Fruit fly (Drosophila melanogaster) whole organism, embryonic: ENCODE measurements around the gene CG9391.

Source experiments
- CG12104 ChIP-seq: fragments of 200-800 bp; sonication (Bioruptor generic); optimal IDR thresholded peaks from 3 replicates; lab custom pipeline; 2016; ENCODE audit warnings: missing biosample characterization, missing genetic modification characterization
- CG12236 ChIP-seq: fragments of 200-800 bp; sonication (Bioruptor generic); optimal IDR thresholded peaks from 2 replicates; lab custom pipeline; 2016; ENCODE audit warnings: missing biosample characterization, missing genetic modification characterization
- CG12942 ChIP-seq: fragments of 200-800 bp; sonication (Bioruptor generic); optimal IDR thresholded peaks from 3 replicates; lab custom pipeline; 2016; ENCODE audit warnings: missing biosample characterization, missing genetic modification characterization
- CG13624 ChIP-seq: fragments of 200-800 bp; sonication (Bioruptor generic); optimal IDR thresholded peaks from 2 replicates; lab custom pipeline; 2016; ENCODE audit warnings: missing biosample characterization, missing genetic modification characterization
- CG14710 ChIP-seq: fragments of 200-800 bp; sonication (Bioruptor generic); optimal IDR thresholded peaks from 3 replicates; lab custom pipeline; 2019; ENCODE audit warnings: missing biosample characterization, mild to moderate bottlenecking, missing genetic modification characterization, moderate library complexity
- CG14860 ChIP-seq: fragments of 200-800 bp; sonication (Bioruptor generic); IDR thresholded peaks from 3 replicates; pipeline ENCODE4 v1.3.6; 2022; ENCODE audit warnings: missing biosample characterization, missing genetic modification characterization; ENCODE audit not compliant: partially characterized antibody
- CG17186 ChIP-seq: fragments of 200-800 bp; sonication (Bioruptor generic); optimal IDR thresholded peaks from 3 replicates; lab custom pipeline; 2017; ENCODE audit warnings: missing biosample characterization, missing genetic modification reagents, missing genetic modification characterization
- CG17829 ChIP-seq: fragments of 200-800 bp; optimal IDR thresholded peaks from 2 replicates; lab custom pipeline; 2019; ENCODE audit warnings: missing biosample characterization, mild to moderate bottlenecking, missing genetic modification characterization, moderate library complexity
- CG2116 ChIP-seq: fragments of 200-800 bp; sonication (Bioruptor generic); optimal IDR thresholded peaks from 3 replicates; lab custom pipeline; 2018; ENCODE audit warnings: missing biosample characterization, mild to moderate bottlenecking, missing genetic modification characterization
- CG2129 ChIP-seq: fragments of 200-800 bp; sonication (Bioruptor generic); IDR thresholded peaks from 2 replicates; pipeline ENCODE4 v1.3.6; 2022; ENCODE audit warnings: missing biosample characterization, missing genetic modification characterization; ENCODE audit not compliant: partially characterized antibody
- CG2712 ChIP-seq: fragments of 200-800 bp; optimal IDR thresholded peaks from 3 replicates; lab custom pipeline; 2019; ENCODE audit warnings: missing biosample characterization, mild to moderate bottlenecking, missing genetic modification characterization, moderate library complexity
- CG2889 ChIP-seq: fragments of 200-800 bp; sonication (Bioruptor generic); IDR thresholded peaks from 3 replicates; pipeline ENCODE4 v1.3.6; 2022; ENCODE audit warnings: missing biosample characterization, missing genetic modification characterization
- CG34422 ChIP-seq: fragments of 200-800 bp; sonication (Bioruptor generic); IDR thresholded peaks from 3 replicates; pipeline ENCODE4 v1.3.6; 2022; ENCODE audit warnings: missing biosample characterization, missing genetic modification characterization
- CG3995 ChIP-seq: fragments of 200-800 bp; sonication (Bioruptor generic); optimal IDR thresholded peaks from 3 replicates; lab custom pipeline; 2016; ENCODE audit warnings: missing biosample characterization, missing genetic modification characterization
- CG4854 ChIP-seq: fragments of 200-800 bp; sonication (Bioruptor generic); optimal IDR thresholded peaks from 2 replicates; lab custom pipeline; 2016; ENCODE audit warnings: missing biosample characterization, missing genetic modification characterization, inconsistent platforms
- CG5180 ChIP-seq: fragments of 200-800 bp; sonication (Bioruptor generic); optimal IDR thresholded peaks from 3 replicates; lab custom pipeline; 2017; ENCODE audit warnings: missing biosample characterization, missing genetic modification characterization, mild to moderate bottlenecking, moderate library complexity, missing genetic modification reagents
- CG6254 ChIP-seq: fragments of 200-800 bp; sonication (Bioruptor generic); optimal IDR thresholded peaks from 3 replicates; lab custom pipeline; 2017; ENCODE audit warnings: mild to moderate bottlenecking, missing biosample characterization, missing genetic modification reagents, missing genetic modification characterization
- CG6689 ChIP-seq: fragments of 200-800 bp; sonication (Bioruptor generic); IDR thresholded peaks from 2 replicates; pipeline ENCODE4 v1.3.6; 2022; ENCODE audit warnings: missing biosample characterization, missing genetic modification characterization
- CG6791 ChIP-seq: fragments of 200-800 bp; sonication (Bioruptor generic); IDR thresholded peaks from 3 replicates; pipeline ENCODE4 v1.3.6; 2022; ENCODE audit warnings: missing biosample characterization, missing genetic modification characterization; ENCODE audit not compliant: partially characterized antibody
- CG7357 ChIP-seq: fragments of 200-800 bp; sonication (Bioruptor generic); IDR thresholded peaks from 3 replicates; pipeline ENCODE4 v1.3.6; 2022; ENCODE audit warnings: missing biosample characterization, missing genetic modification characterization
- CG8359 ChIP-seq: fragments of 200-800 bp; sonication (Bioruptor generic); optimal IDR thresholded peaks from 2 replicates; lab custom pipeline; 2017; ENCODE audit warnings: missing biosample characterization, mild to moderate bottlenecking, missing genetic modification characterization, borderline replicate concordance
- CG9797 ChIP-seq: fragments of 200-800 bp; sonication (Bioruptor generic); optimal IDR thresholded peaks from 3 replicates; lab custom pipeline; 2018; ENCODE audit warnings: missing biosample characterization, mild to moderate bottlenecking, missing genetic modification characterization
- CG9932 ChIP-seq: fragments of 200-800 bp; sonication (Bioruptor generic); IDR thresholded peaks from 2 replicates; pipeline ENCODE4 v1.3.6; 2022; ENCODE audit warnings: missing biosample characterization, missing genetic modification characterization
- Chrac-16 ChIP-seq: fragments of 200-800 bp; sonication (Bioruptor generic); optimal IDR thresholded peaks from 3 replicates; lab custom pipeline; 2016; ENCODE audit warnings: missing biosample characterization, missing genetic modification characterization
- CrebB ChIP-seq: fragments of 200-800 bp; sonication (Bioruptor generic); optimal IDR thresholded peaks from 3 replicates; lab custom pipeline; 2018; ENCODE audit warnings: missing biosample characterization, mild to moderate bottlenecking, missing genetic modification characterization
- D ChIP-seq, 2 experiments: fragments of 200-800 bp in 1 of 2; fragments of >200 bp in 1 of 2; sonication (Bioruptor generic) in 1 of 2; optimal IDR thresholded peaks; 2 replicates in 1 of 2; 3 replicates in 1 of 2; lab custom pipeline; 2017; ENCODE audit warnings: mild to moderate bottlenecking in 1 of 2, missing biosample characterization in 1 of 2, missing genetic modification characterization in 1 of 2, missing genetic modification reagents in 1 of 2
- Dll ChIP-seq: fragments of 200-800 bp; sonication (Bioruptor generic); IDR thresholded peaks from 4 replicates; pipeline ENCODE4 v1.3.6; 2022; ENCODE audit warnings: missing biosample characterization, missing genetic modification characterization; ENCODE audit not compliant: partially characterized antibody
- Dp ChIP-seq: fragments of 200-800 bp; sonication (Bioruptor generic); optimal IDR thresholded peaks from 2 replicates; lab custom pipeline; 2018; ENCODE audit warnings: missing biosample characterization, mild to moderate bottlenecking, missing genetic modification characterization, moderate library complexity
- E2f2 ChIP-seq: fragments of 200-800 bp; sonication (Bioruptor generic); IDR thresholded peaks from 2 replicates; pipeline ENCODE4 v1.3.6; 2022; ENCODE audit warnings: missing biosample characterization, missing genetic modification characterization
- Elba2 ChIP-seq: fragments of 200-800 bp; sonication (Bioruptor generic); optimal IDR thresholded peaks from 3 replicates; lab custom pipeline; 2016; ENCODE audit warnings: missing biosample characterization, missing genetic modification characterization
- Ets97D ChIP-seq: fragments of 200-800 bp; sonication (Bioruptor generic); optimal IDR thresholded peaks from 3 replicates; lab custom pipeline; 2016; ENCODE audit warnings: missing biosample characterization, missing genetic modification characterization
- MBD-R2 ChIP-seq: fragments of 200-800 bp; sonication (Bioruptor generic); IDR thresholded peaks from 2 replicates; pipeline ENCODE4 v1.3.6; 2022; ENCODE audit warnings: missing biosample characterization, missing genetic modification characterization
- Med ChIP-seq: fragments of 200-800 bp; sonication (Bioruptor generic); peaks from one replicate; lab custom pipeline; 2016; ENCODE audit warnings: missing biosample characterization, missing genetic modification characterization, mild to moderate bottlenecking, inconsistent platforms, moderate library complexity
- Myb ChIP-seq: fragments of 200-800 bp; sonication (Bioruptor generic); optimal IDR thresholded peaks from 2 replicates; lab custom pipeline; 2016; ENCODE audit warnings: missing biosample characterization, missing genetic modification characterization
- Opbp ChIP-seq: fragments of 200-800 bp; sonication (Bioruptor generic); IDR thresholded peaks from 3 replicates; pipeline ENCODE4 v1.3.6; 2022; ENCODE audit warnings: missing biosample characterization, missing genetic modification characterization; ENCODE audit not compliant: partially characterized antibody
- Pdp1 ChIP-seq, 2 experiments: fragments of 200-800 bp; sonication (Bioruptor generic); optimal IDR thresholded peaks; 3 replicates each; lab custom pipeline; 2016; ENCODE audit warnings: missing biosample characterization in 2 of 2, missing genetic modification characterization in 2 of 2, mild to moderate bottlenecking in 1 of 2, moderate library complexity in 1 of 2
- Ravus ChIP-seq: fragments of 200-800 bp; sonication (Bioruptor generic); IDR thresholded peaks from 2 replicates; pipeline ENCODE4 v1.3.6; 2022; ENCODE audit warnings: missing biosample characterization, missing genetic modification characterization
- Xbp1 ChIP-seq: fragments of 200-800 bp; sonication (Bioruptor generic); optimal IDR thresholded peaks from 3 replicates; lab custom pipeline; 2016; ENCODE audit warnings: missing biosample characterization, mild to moderate bottlenecking, missing genetic modification characterization
- aop ChIP-seq: fragments of 200-800 bp; sonication (Bioruptor generic); IDR thresholded peaks from 2 replicates; pipeline ENCODE4 v1.3.6; 2022; ENCODE audit warnings: missing biosample characterization, missing genetic modification characterization
- ato ChIP-seq: fragments of 200-800 bp; sonication (Bioruptor generic); IDR thresholded peaks from 2 replicates; pipeline ENCODE4 v1.3.6; 2022; ENCODE audit warnings: missing biosample characterization, missing genetic modification characterization; ENCODE audit not compliant: partially characterized antibody
- dan ChIP-seq: fragments of 200-800 bp; sonication (Bioruptor generic); IDR thresholded peaks from 2 replicates; pipeline ENCODE4 v1.3.6; 2022; ENCODE audit warnings: missing biosample characterization, missing genetic modification characterization
- jigr1 ChIP-seq: fragments of 200-800 bp; sonication (Bioruptor generic); IDR thresholded peaks from 3 replicates; pipeline ENCODE4 v1.3.6; 2022; ENCODE audit warnings: missing biosample characterization, missing genetic modification characterization
- kah ChIP-seq: fragments of 200-800 bp; sonication (Bioruptor generic); optimal IDR thresholded peaks from 2 replicates; lab custom pipeline; 2018; ENCODE audit warnings: missing biosample characterization, mild to moderate bottlenecking, missing genetic modification characterization
- knrl ChIP-seq: fragments of 200-800 bp; sonication (Bioruptor generic); IDR thresholded peaks from 3 replicates; pipeline ENCODE4 v1.3.6; 2022; ENCODE audit warnings: missing biosample characterization, missing genetic modification characterization; ENCODE audit not compliant: partially characterized antibody
- mld ChIP-seq: fragments of 200-800 bp; sonication (Bioruptor generic); IDR thresholded peaks from 3 replicates; pipeline ENCODE4 v1.3.6; 2022; ENCODE audit warnings: missing biosample characterization, missing genetic modification characterization; ENCODE audit not compliant: partially characterized antibody
- sd ChIP-seq: fragments of 200-800 bp; sonication (Bioruptor generic); optimal IDR thresholded peaks from 3 replicates; lab custom pipeline; 2018; ENCODE audit warnings: missing biosample characterization, mild to moderate bottlenecking, missing genetic modification characterization, moderate library complexity
- vnd ChIP-seq: fragments of 200-800 bp; sonication (Bioruptor generic); IDR thresholded peaks from 3 replicates; pipeline ENCODE4 v1.3.6; 2022; ENCODE audit warnings: missing biosample characterization, missing genetic modification characterization; ENCODE audit not compliant: partially characterized antibody
- zf30C ChIP-seq: fragments of 200-800 bp; sonication (Bioruptor generic); optimal IDR thresholded peaks from 3 replicates; lab custom pipeline; 2018; ENCODE audit warnings: missing biosample characterization, mild to moderate bottlenecking, missing genetic modification characterization

CG9391 gene

DNA sequence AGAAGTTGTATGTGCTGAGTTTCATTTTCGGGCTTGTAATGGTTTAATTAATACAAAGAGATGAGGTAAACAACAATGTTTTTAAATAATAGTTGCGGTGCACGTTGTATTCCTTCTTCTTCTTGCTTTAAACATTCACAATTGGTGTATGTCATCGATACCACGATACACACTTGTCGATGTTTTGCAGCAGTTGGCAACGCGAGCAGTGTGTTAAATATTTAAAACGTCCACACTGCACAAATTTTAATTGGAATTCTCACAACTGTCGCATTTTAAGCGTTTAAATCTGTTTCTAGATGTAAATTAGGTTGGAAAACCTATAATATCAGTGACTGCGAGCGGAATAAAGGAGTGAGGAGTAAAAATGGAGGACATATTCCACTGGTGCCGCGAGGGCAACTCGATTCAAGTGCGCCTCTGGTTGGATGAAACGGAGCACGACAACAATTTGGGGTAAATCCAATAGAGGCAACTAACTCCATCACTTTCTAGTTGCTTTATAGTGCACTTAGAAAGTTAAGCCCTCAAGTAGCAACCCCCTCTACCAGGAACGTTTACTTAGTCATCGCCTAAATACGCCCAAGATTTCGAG lies 51.3 kb downstream of the CG9391 start, which contains the start of the genes Trmt112 and Ilk (continued):
- TF ChIP-seq Ravus (no peak), CG2129 (GFP tag; lab: Robert Waterston, UW) (peak; percentile 33; the same call in 1 of the 2 replicates), Chrac-16 (GFP tag; lab: Kevin White, UChicago) (no peak), sd (peak; percentile 77), CG12104 (GFP tag; lab: Kevin White, UChicago) (no peak), CG12942 (no peak), Med (GFP tag; lab: Kevin White, UChicago) (peak; percentile 87), jigr1 (GFP tag; lab: Robert Waterston, UW) (no peak), ato (GFP tag; lab: Robert Waterston, UW) (peak; percentile 85), CG2712 (tag; lab: Kevin White, UChicago) (peak; percentile 45), CG13624 (peak; percentile 47), Pdp1 (GFP tag; optimal IDR thresholded peaks at IDR 0.05; lab: Kevin White, UChicago) (no peak), Dp (GFP tag; lab: Kevin White, UChicago) (peak; percentile 71), Ets97D (GFP tag; lab: Kevin White, UChicago) (peak; percentile 83), CG9932 (GFP tag; lab: Robert Waterston, UW) (peak; percentile 9; the same call in 1 of the 2 replicates), dan (GFP tag; lab: Robert Waterston, UW) (no peak), CrebB (tag; lab: Kevin White, UChicago) (peak; percentile 24), CG17186 (GFP tag; lab: Kevin White, UChicago) (peak; percentile 46), knrl (GFP tag; lab: Robert Waterston, UW) (peak; percentile 86), D (optimal IDR thresholded peaks at IDR 0.05; lab: Kevin White, UChicago) (no peak), D (GFP tag; optimal IDR thresholded peaks at IDR 0.05; lab: Kevin White, UChicago) (no peak), aop (GFP tag; lab: Robert Waterston, UW) (no peak), zf30C (GFP tag; lab: Kevin White, UChicago) (peak; percentile 10), MBD-R2 (GFP tag; lab: Robert Waterston, UW) (peak; percentile 96), CG6791 (GFP tag; lab: Robert Waterston, UW) (peak; percentile 83), CG2116 (GFP tag; lab: Kevin White, UChicago) (peak; percentile 64), CG6254 (GFP tag; lab: Kevin White, UChicago) (no peak), Dll (GFP tag; lab: Robert Waterston, UW) (peak; percentile 72; the same call in 3 of the 4 replicates), Xbp1 (GFP tag; lab: Kevin White, UChicago) (peak; percentile 22), CG5180 (no peak), CG7357 (GFP tag; lab: Robert Waterston, UW) (peak; percentile 65), CG14860 (GFP tag; lab: Robert Waterston, UW) (peak; percentile 63), CG12236 (GFP tag; lab: Kevin White, UChicago) (no peak), CG14710 (tag; lab: Kevin White, UChicago) (peak; percentile 51), E2f2 (GFP tag; lab: Robert Waterston, UW) (peak; percentile 80), mld (GFP tag; lab: Robert Waterston, UW) (peak; percentile 16; the same call in 1 of the 3 replicates), Opbp (GFP tag; lab: Robert Waterston, UW) (peak; percentile 92), CG17829 (peak; percentile 32), CG9797 (peak; percentile 87), CG2889 (GFP tag; lab: Robert Waterston, UW) (no peak), kah (GFP tag; lab: Kevin White, UChicago) (peak; percentile 2), CG34422 (GFP tag; lab: Robert Waterston, UW) (peak; percentile 66; the same call in 1 of the 3 replicates), Myb (GFP tag; lab: Kevin White, UChicago) (peak; percentile 86), CG6689 (GFP tag; lab: Robert Waterston, UW) (no peak), CG4854 (GFP tag; lab: Kevin White, UChicago) (peak; percentile 98), Elba2 (GFP tag; lab: Kevin White, UChicago) (peak; percentile 55), CG3995 (GFP tag; lab: Kevin White, UChicago) (peak; percentile 6), CG8359 (no peak), vnd (peak; percentile 84)
